Fruit fly (Drosophila melanogaster) whole organism: ENCODE measurements around the gene CCHa2.

Source experiments
- CG8478 ChIP-seq: fragments of >200 bp; optimal IDR thresholded peaks from 2 replicates; lab custom pipeline; 2018; ENCODE audit warnings: inconsistent platforms
- Dll ChIP-seq: fragments of >200 bp; optimal IDR thresholded peaks from 2 replicates; lab custom pipeline; 2017
- pan ChIP-seq: fragments of >200 bp; optimal IDR thresholded peaks from 2 replicates; lab custom pipeline; 2017
- psq ChIP-seq: fragments of >200 bp; optimal IDR thresholded peaks from 2 replicates; lab custom pipeline; 2017

- TF ChIP-seq Dll (no peak), CG8478 (lab: Kevin White, UChicago) (no peak), psq (lab: Kevin White, UChicago) (no peak), pan (lab: Kevin White, UChicago) (no peak)
Observed at dm6 chr3R:13412704-13413103, 17.7 kb upstream of the CCHa2 start.
